Worm (Caenorhabditis elegans): ENCODE results near the gene Y70G10A.3.

Gene Y70G10A.3

DNA sequence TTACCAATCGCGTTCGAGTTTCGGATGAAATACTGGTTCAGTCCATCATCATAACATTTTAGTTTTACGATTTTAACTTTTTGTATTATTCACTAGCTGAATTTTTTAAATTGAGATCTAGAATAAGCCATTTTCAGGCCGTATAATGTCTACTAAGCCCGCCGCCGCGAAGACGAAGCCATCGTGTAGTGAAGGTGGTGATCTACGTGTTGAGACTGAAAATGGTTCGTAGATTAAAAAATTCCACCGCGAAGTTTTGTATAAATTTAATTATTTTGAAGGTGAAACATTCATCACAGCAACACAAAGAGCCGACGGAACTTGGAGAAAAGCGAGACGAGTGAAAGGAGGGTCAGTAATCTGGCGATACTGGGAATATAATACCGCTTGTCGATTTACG is 29.2 kb upstream of the Y70G10A.3 start, which contains the start of gene T20G5.9:
Gene T20G5.9 (plus strand): TSS at position 138 of the 400 bp plus-strand sequence.
- TF ChIP-seq B0336.3 (GFP tag; IDR thresholded peaks at IDR 0.05) (0 out of 2 replicates have a peak, but pooled peaks have one; percentile 11), madf-8 (GFP tag; conservative IDR thresholded peaks at IDR 0.05) (peak; percentile 72), gei-17 (GFP tag; optimal IDR thresholded peaks at IDR 0.05) (no peak), F37B4.10 (GFP tag; IDR thresholded peaks at IDR 0.05) (no peak), ceh-40 (GFP tag; IDR thresholded peaks at IDR 0.05) (no peak), sdz-38 (tag; optimal IDR thresholded peaks at IDR 0.05) (no peak), nfyb-1 (GFP tag; IDR thresholded peaks at IDR 0.05) (0 out of 2 replicates have a peak, but pooled peaks have one; percentile 49), chd-7 (tag; optimal IDR thresholded peaks at IDR 0.05) (peak; percentile 44), lin-26 (GFP tag; IDR thresholded peaks at IDR 0.05) (peak; percentile 36; the same call in 1 of the 2 replicates), bed-1 (GFP tag; IDR thresholded peaks at IDR 0.05) (no peak), Y53G8AR.9 (GFP tag; conservative IDR thresholded peaks at IDR 0.05) (0 out of 2 replicates have a peak, but pooled peaks have one; percentile 6), mel-28 (tag; optimal IDR thresholded peaks at IDR 0.05; ENCODE audit: borderline replicate concordance) (no peak), ceh-91 (GFP tag; IDR thresholded peaks at IDR 0.05) (peak; percentile 49; the same call in 1 of the 2 replicates), mes-4 (tag; optimal IDR thresholded peaks at IDR 0.05) (no peak), hsf-1 (GFP tag; IDR thresholded peaks at IDR 0.05) (0 out of 2 replicates have a peak, but pooled peaks have one; percentile 29), lsl-1 (GFP tag; optimal IDR thresholded peaks at IDR 0.05) (no peak), mcd-1 (GFP tag; IDR thresholded peaks at IDR 0.05) (0 out of 2 replicates have a peak, but pooled peaks have one; percentile 25), dox-1 (GFP tag; IDR thresholded peaks at IDR 0.05) (no peak), rpc-1 (optimal IDR thresholded peaks at IDR 0.05) (no peak), rpc-1 (tag; optimal IDR thresholded peaks at IDR 0.05) (no peak), repo-1 (tag; optimal IDR thresholded peaks at IDR 0.05) (no peak), ama-1 (optimal IDR thresholded peaks at IDR 0.05) (peak; percentile 31), ama-1 (GFP tag; optimal IDR thresholded peaks at IDR 0.05) (peak in 1 of 2 experiments; percentile 19), F33H1.4 (GFP tag; IDR thresholded peaks at IDR 0.05) (peak; percentile 42; the same call in 1 of the 2 replicates), ekl-4 (GFP tag; IDR thresholded peaks at IDR 0.05) (0 out of 2 replicates have a peak, but pooled peaks have one; percentile 44), madf-6 (GFP tag; IDR thresholded peaks at IDR 0.05) (peak; percentile 87), B0019.2 (GFP tag; conservative IDR thresholded peaks at IDR 0.05) (0 out of 2 replicates have a peak, but pooled peaks have one; percentile 20), efl-1 (GFP tag; optimal IDR thresholded peaks at IDR 0.05) (peak; percentile 69), snpc-3.4 (tag; optimal IDR thresholded peaks at IDR 0.05) (peak; percentile 15), lin-54 (GFP tag; optimal IDR thresholded peaks at IDR 0.05) (peak; percentile 9), attf-3 (GFP tag; conservative IDR thresholded peaks at IDR 0.05) (no peak), ccch-3 (GFP tag; optimal IDR thresholded peaks at IDR 0.05) (no peak), F57C9.4 (tag; optimal IDR thresholded peaks at IDR 0.05) (no peak), pbrm-1 (GFP tag; IDR thresholded peaks at IDR 0.05) (no peak), snpc-1.1 (tag; optimal IDR thresholded peaks at IDR 0.05; ENCODE audit: insufficient read depth) (no peak), athp-1 (tag; optimal IDR thresholded peaks at IDR 0.05) (peak; percentile 57), ztf-26 (tag; optimal IDR thresholded peaks at IDR 0.05) (no peak), hmg-20 (GFP tag; IDR thresholded peaks at IDR 0.05) (no peak), F39B2.1 (GFP tag; IDR thresholded peaks at IDR 0.05) (no peak), ztf-3 (GFP tag; optimal IDR thresholded peaks at IDR 0.05) (no peak), xnd-1 (tag; optimal IDR thresholded peaks at IDR 0.05) (peak; percentile 41), dpff-1 (tag; optimal IDR thresholded peaks at IDR 0.05) (no peak), hmg-1.2 (GFP tag; IDR thresholded peaks at IDR 0.05) (peak; percentile 31), hrde-1 (tag; optimal IDR thresholded peaks at IDR 0.05; ENCODE audit: borderline replicate concordance) (peak; percentile 61), akir-1 (GFP tag; optimal IDR thresholded peaks at IDR 0.05) (no peak), let-607 (tag; optimal IDR thresholded peaks at IDR 0.05) (no peak), die-1 (tag; optimal IDR thresholded peaks at IDR 0.05) (no peak), lsy-27 (tag; optimal IDR thresholded peaks at IDR 0.05; ENCODE audit: borderline replicate concordance, insufficient read depth) (no peak), tbp1 (GFP tag; optimal IDR thresholded peaks at IDR 0.05) (no peak)

Measured in whole organism, young adult.